Fruit fly (Drosophila melanogaster): ENCODE results near the gene CG18764.

Gene CG18764

DNA sequence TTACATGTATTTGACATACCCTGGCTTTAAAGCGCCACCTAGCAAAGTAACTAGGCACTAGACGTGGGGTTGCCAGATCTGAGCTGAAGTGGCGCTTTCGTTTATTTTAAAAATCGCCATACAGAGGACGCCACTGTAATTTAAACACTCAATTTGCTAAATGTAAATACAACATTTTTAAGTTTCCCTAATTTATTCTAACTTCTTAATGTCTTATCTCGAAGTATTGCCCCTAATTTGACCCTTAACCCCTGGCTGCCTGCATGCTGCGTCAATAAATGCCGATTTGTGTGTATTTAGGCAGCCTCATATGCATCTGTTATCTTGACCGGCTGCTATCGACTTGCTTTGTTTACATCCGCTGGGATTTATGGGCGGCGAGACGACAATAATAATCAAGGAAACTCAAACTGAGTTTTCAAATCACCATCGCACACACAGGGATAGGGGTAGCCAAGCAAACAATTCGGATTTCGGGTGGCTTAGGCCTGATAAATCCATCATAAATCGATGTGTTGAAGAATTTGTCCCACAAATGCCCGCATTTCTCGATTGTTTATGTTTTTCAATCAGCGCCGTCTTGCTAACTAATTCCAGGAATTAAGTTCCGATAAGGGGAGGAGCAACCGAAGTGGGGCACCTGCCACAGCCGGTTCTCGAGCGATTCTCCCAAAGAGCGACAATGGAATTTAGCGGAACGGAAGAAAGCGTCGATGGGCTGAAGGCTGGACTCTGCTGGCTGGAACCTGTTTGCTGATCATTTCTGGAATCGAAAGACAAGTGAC lies 13.2 kb upstream of the CG18764 start (continued):
- TF ChIP-seq Xrp1 (GFP tag; IDR thresholded peaks at IDR 0.05) (peak; percentile 56), wek (GFP tag; optimal IDR thresholded peaks at IDR 0.05) (no peak), CG12236 (GFP tag; optimal IDR thresholded peaks at IDR 0.05) (no peak), gro (GFP tag; optimal IDR thresholded peaks at IDR 0.05) (peak; percentile 22), en (GFP tag; optimal IDR thresholded peaks at IDR 0.05) (no peak), CG2199 (GFP tag; IDR thresholded peaks at IDR 0.05) (peak; percentile 86; the same call in 2 of the 3 replicates), pnt (GFP tag; optimal IDR thresholded peaks at IDR 0.05) (no peak), CG2678 (tag; optimal IDR thresholded peaks at IDR 0.05) (no peak), CG5180 (GFP tag; optimal IDR thresholded peaks at IDR 0.05) (no peak), ranshi (GFP tag; IDR thresholded peaks at IDR 0.05) (peak; percentile 34; the same call in 1 of the 2 replicates), Antp (GFP tag; optimal IDR thresholded peaks at IDR 0.05) (peak; percentile 22), knrl (GFP tag; IDR thresholded peaks at IDR 0.05; ENCODE audit: partially characterized antibody) (peak; percentile 65; the same call in 1 of the 3 replicates), CG6683 (GFP tag; optimal IDR thresholded peaks at IDR 0.05) (no peak), CG3065 (GFP tag; optimal IDR thresholded peaks at IDR 0.05) (peak; percentile 61), CG18619 (GFP tag; optimal IDR thresholded peaks at IDR 0.05) (peak; percentile 32), grn (GFP tag; optimal IDR thresholded peaks at IDR 0.05) (peak; percentile 20), CTCF (GFP tag; optimal IDR thresholded peaks at IDR 0.05) (peak; percentile 100), CG32772 (GFP tag; IDR thresholded peaks at IDR 0.05) (peak; percentile 74), lilli (GFP tag; optimal IDR thresholded peaks at IDR 0.05) (peak; percentile 66), CG32532 (GFP tag; IDR thresholded peaks at IDR 0.05) (peak; percentile 89), CG32767 (GFP tag; IDR thresholded peaks at IDR 0.05) (no peak), Myb (GFP tag; optimal IDR thresholded peaks at IDR 0.05) (peak; percentile 82), HmgD (GFP tag; optimal IDR thresholded peaks at IDR 0.05) (peak; percentile 46), CG10209 (GFP tag; optimal IDR thresholded peaks at IDR 0.05) (peak; percentile 28), CG30020 (tag; optimal IDR thresholded peaks at IDR 0.05) (no peak), CG3847 (GFP tag; IDR thresholded peaks at IDR 0.05) (peak; percentile 67), CG12155 (GFP tag; optimal IDR thresholded peaks at IDR 0.05) (peak; percentile 51), CG12104 (GFP tag; optimal IDR thresholded peaks at IDR 0.05) (peak; percentile 14), CG5953 (GFP tag; IDR thresholded peaks at IDR 0.05) (no peak), lov (optimal IDR thresholded peaks at IDR 0.05) (no peak), lov (GFP tag; IDR thresholded peaks at IDR 0.05) (peak; percentile 72; the same call in 1 of the 3 replicates), esg (GFP tag; conservative IDR thresholded peaks at IDR 0.05) (peak; percentile 42; the same call in 1 of the 2 replicates), CG12769 (tag; optimal IDR thresholded peaks at IDR 0.05) (peak; percentile 29), run (tag; optimal IDR thresholded peaks at IDR 0.05) (no peak), MTF-1 (GFP tag; optimal IDR thresholded peaks at IDR 0.05; ENCODE audit: borderline replicate concordance) (no peak), dpn (GFP tag; optimal IDR thresholded peaks at IDR 0.05) (peak; percentile 77 to 79), oc (tag; optimal IDR thresholded peaks at IDR 0.05) (peak; percentile 36), CG16863 (GFP tag; optimal IDR thresholded peaks at IDR 0.05) (peak; percentile 34), Jarid2 (GFP tag; optimal IDR thresholded peaks at IDR 0.05) (peak; percentile 23), Dad (GFP tag; optimal IDR thresholded peaks at IDR 0.05) (peak; percentile 47), Camta (GFP tag; optimal IDR thresholded peaks at IDR 0.05) (peak; percentile 48), CG33213 (GFP tag; optimal IDR thresholded peaks at IDR 0.05) (peak; percentile 84), Atf3 (GFP tag; optimal IDR thresholded peaks at IDR 0.05) (peak; percentile 24), Nf-YC (tag; optimal IDR thresholded peaks at IDR 0.05) (peak; percentile 48), pho (GFP tag; optimal IDR thresholded peaks at IDR 0.05) (peak; percentile 43), Max (GFP tag; optimal IDR thresholded peaks at IDR 0.05) (peak; percentile 5), fd64A (GFP tag; optimal IDR thresholded peaks at IDR 0.05) (no peak), CG16815 (GFP tag; optimal IDR thresholded peaks at IDR 0.05) (peak; percentile 42), ab (GFP tag; optimal IDR thresholded peaks at IDR 0.05) (peak; percentile 29), chn (GFP tag; optimal IDR thresholded peaks at IDR 0.05) (peak; percentile 67)
